Fruit fly (Drosophila melanogaster) whole organism, wandering third instar larva: Measurements from ENCODE around the gene Cyp1.
A peak's percentile ranks its signal among the peaks of the same experiment; 100 is the strongest.

Source experiments
- Abd-B ChIP-seq: fragments of >200 bp; optimal IDR thresholded peaks from 2 replicates; lab custom pipeline; 2017; ENCODE audit warnings: missing biosample characterization, missing genetic modification characterization
- CG32264 ChIP-seq: fragments of 200-800 bp; sonication (Bioruptor generic); optimal IDR thresholded peaks from 2 replicates; lab custom pipeline; 2016; ENCODE audit warnings: missing biosample characterization, missing genetic modification characterization
- CG9705 ChIP-seq: fragments of 200-800 bp; sonication (Bioruptor generic); optimal IDR thresholded peaks from 2 replicates; lab custom pipeline; 2018; ENCODE audit warnings: missing biosample characterization, mild to moderate bottlenecking, missing genetic modification characterization
- CrebA ChIP-seq: fragments of 200-800 bp; sonication (Bioruptor generic); optimal IDR thresholded peaks from 2 replicates; lab custom pipeline; 2016; ENCODE audit warnings: missing biosample characterization, mild to moderate bottlenecking, missing genetic modification characterization, borderline replicate concordance
- Dfd ChIP-seq: fragments of >200 bp; optimal IDR thresholded peaks from 2 replicates; lab custom pipeline; 2017; ENCODE audit warnings: missing biosample characterization, missing genetic modification characterization
- Dif ChIP-seq: fragments of 200-275, 200-300 bp; sonication (Bioruptor generic); optimal IDR thresholded peaks from 2 replicates; lab custom pipeline; 2018; ENCODE audit warnings: missing biosample characterization, missing genetic modification characterization; ENCODE audit not compliant: partially characterized antibody
- GATAd ChIP-seq: sonication (Bioruptor generic); optimal IDR thresholded peaks from 2 replicates; lab custom pipeline; 2016; ENCODE audit warnings: missing biosample characterization, missing genetic modification characterization
- HLH106 ChIP-seq: fragments of 200-800 bp; optimal IDR thresholded peaks from 3 replicates; lab custom pipeline; 2019; ENCODE audit warnings: missing biosample characterization, mild to moderate bottlenecking, missing genetic modification characterization, moderate library complexity
- Hnf4 ChIP-seq: fragments of 200-800 bp; sonication (Bioruptor generic); optimal IDR thresholded peaks from 2 replicates; lab custom pipeline; 2016; ENCODE audit warnings: missing biosample characterization, mild to moderate bottlenecking, missing genetic modification characterization
- Hr78 ChIP-seq: fragments of >200 bp; optimal IDR thresholded peaks from 2 replicates; lab custom pipeline; 2017; ENCODE audit warnings: missing biosample characterization, missing genetic modification characterization
- Hr83 ChIP-seq: fragments of 200-300 bp; sonication (Bioruptor generic); optimal IDR thresholded peaks from 2 replicates; lab custom pipeline; 2016; ENCODE audit warnings: missing biosample characterization, mild to moderate bottlenecking, missing genetic modification characterization, moderate library complexity; ENCODE audit not compliant: poor library complexity, severe bottlenecking
- Jra ChIP-seq: sonication (Bioruptor generic); optimal IDR thresholded peaks from 2 replicates; lab custom pipeline; 2016; ENCODE audit warnings: missing biosample characterization, missing genetic modification characterization
- Mio ChIP-seq: sonication (Bioruptor generic); optimal IDR thresholded peaks from 2 replicates; lab custom pipeline; 2016; ENCODE audit warnings: missing biosample characterization, missing genetic modification characterization
- Myc ChIP-seq: fragments of >200 bp; optimal IDR thresholded peaks from 2 replicates; lab custom pipeline; 2017
- N ChIP-seq: fragments of >200 bp; optimal IDR thresholded peaks from 2 replicates; lab custom pipeline; 2018; ENCODE audit warnings: missing biosample characterization, missing external identifiers, missing genetic modification characterization
- OdsH ChIP-seq: fragments of 200-800 bp; sonication (Bioruptor generic); optimal IDR thresholded peaks from 2 replicates; lab custom pipeline; 2016; ENCODE audit warnings: missing biosample characterization, mild to moderate bottlenecking, missing genetic modification characterization
- Rel ChIP-seq, 2 experiments: fragments of 200-800 bp; sonication (Bioruptor generic) in 1 of 2; optimal IDR thresholded peaks; 2 replicates in 1 of 2; 3 replicates in 1 of 2; lab custom pipeline; 2016 to 2019; ENCODE audit warnings: mild to moderate bottlenecking in 2 of 2, missing biosample characterization in 2 of 2, missing genetic modification characterization in 2 of 2, moderate library complexity in 1 of 2
- Sp1 ChIP-seq: fragments of 200-800 bp; sonication (Bioruptor generic); optimal IDR thresholded peaks from 3 replicates; lab custom pipeline; 2019; ENCODE audit warnings: missing biosample characterization, mild to moderate bottlenecking, missing genetic modification characterization, moderate library complexity
- Vsx2 ChIP-seq: fragments of 200-300, 225-300 bp; sonication (Bioruptor generic); optimal IDR thresholded peaks from 2 replicates; lab custom pipeline; 2018; ENCODE audit warnings: missing biosample characterization, missing genetic modification characterization; ENCODE audit not compliant: partially characterized antibody
- br ChIP-seq: fragments of 200-800 bp; sonication (Bioruptor generic); optimal IDR thresholded peaks from 2 replicates; lab custom pipeline; 2016; ENCODE audit warnings: missing biosample characterization, missing genetic modification characterization
- brk ChIP-seq: fragments of 200-800 bp; sonication (Bioruptor generic); optimal IDR thresholded peaks from 2 replicates; lab custom pipeline; 2016; ENCODE audit warnings: missing biosample characterization, mild to moderate bottlenecking, missing genetic modification characterization
- dl ChIP-seq, 2 experiments: fragments of 175-275, 200-275 bp in 1 of 2; fragments of 200-275 bp in 1 of 2; sonication (Bioruptor generic); optimal IDR thresholded peaks; lab custom pipeline; 2018; ENCODE audit warnings: mild to moderate bottlenecking in 2 of 2, missing biosample characterization in 2 of 2, missing genetic modification characterization in 2 of 2, moderate library complexity in 2 of 2; ENCODE audit not compliant: partially characterized antibody in 2 of 2, insufficient read depth in 1 of 2
- dmrt93B ChIP-seq: fragments of 200-800 bp; sonication (Bioruptor generic); optimal IDR thresholded peaks from 2 replicates; lab custom pipeline; 2018; ENCODE audit warnings: missing biosample characterization, mild to moderate bottlenecking, missing genetic modification characterization
- dsf ChIP-seq: sonication (Bioruptor generic); optimal IDR thresholded peaks from 2 replicates; lab custom pipeline; 2016; ENCODE audit warnings: missing biosample characterization, missing genetic modification characterization, borderline replicate concordance
- ey ChIP-seq: fragments of 200-800 bp; sonication (Bioruptor generic); optimal IDR thresholded peaks from 2 replicates; lab custom pipeline; 2016; ENCODE audit warnings: missing biosample characterization, missing genetic modification characterization
- foxo ChIP-seq, 2 experiments: fragments of 200-800 bp; sonication (Bioruptor generic); optimal IDR thresholded peaks; 2 replicates in 1 of 2; 3 replicates in 1 of 2; lab custom pipeline; 2016 to 2017; ENCODE audit warnings: missing biosample characterization in 2 of 2, missing genetic modification characterization in 2 of 2
- fru ChIP-seq: fragments of 200-800 bp; sonication (Bioruptor generic); optimal IDR thresholded peaks from 3 replicates; lab custom pipeline; 2016; ENCODE audit warnings: missing biosample characterization, mild to moderate bottlenecking, missing genetic modification characterization
- h ChIP-seq: fragments of 200-800 bp; sonication (Bioruptor generic); optimal IDR thresholded peaks from 3 replicates; lab custom pipeline; 2016; ENCODE audit warnings: missing biosample characterization, mild to moderate bottlenecking, missing genetic modification characterization
- jim ChIP-seq: fragments of 175-275, 200-325 bp; sonication (Bioruptor generic); optimal IDR thresholded peaks from 2 replicates; lab custom pipeline; 2016; ENCODE audit warnings: missing biosample characterization, mild to moderate bottlenecking, missing genetic modification characterization
- lola ChIP-seq: fragments of >200 bp; optimal IDR thresholded peaks from 2 replicates; lab custom pipeline; 2017; ENCODE audit warnings: missing biosample characterization, missing genetic modification characterization
- pan ChIP-seq: fragments of >200 bp; optimal IDR thresholded peaks from 2 replicates; lab custom pipeline; 2017
- psq ChIP-seq: fragments of 200-800 bp; sonication (Bioruptor generic); optimal IDR thresholded peaks from 3 replicates; lab custom pipeline; 2017; ENCODE audit warnings: missing biosample characterization, mild to moderate bottlenecking, missing genetic modification characterization, moderate library complexity
- rgr ChIP-seq: fragments of 200-800 bp; sonication (Bioruptor generic); optimal IDR thresholded peaks from 3 replicates; lab custom pipeline; 2016; ENCODE audit warnings: missing biosample characterization, mild to moderate bottlenecking, missing genetic modification characterization
- sage ChIP-seq: fragments of 200-800 bp; sonication (Bioruptor generic); optimal IDR thresholded peaks from 2 replicates; lab custom pipeline; 2016; ENCODE audit warnings: missing biosample characterization, mild to moderate bottlenecking, missing genetic modification characterization
- sv ChIP-seq: fragments of 200-800 bp; sonication (Bioruptor generic); optimal IDR thresholded peaks from 3 replicates; lab custom pipeline; 2016; ENCODE audit warnings: missing biosample characterization, missing genetic modification characterization
- tai ChIP-seq: sonication (Bioruptor generic); optimal IDR thresholded peaks from 2 replicates; lab custom pipeline; 2016; ENCODE audit warnings: missing biosample characterization, missing genetic modification characterization
- usp ChIP-seq: fragments of >200 bp; optimal IDR thresholded peaks from 2 replicates; lab custom pipeline; 2017; ENCODE audit warnings: missing biosample characterization, missing genetic modification characterization
- woc ChIP-seq: sonication (Bioruptor generic); optimal IDR thresholded peaks from 2 replicates; lab custom pipeline; 2016; ENCODE audit warnings: missing biosample characterization, mild to moderate bottlenecking, missing genetic modification characterization

Cyp1 gene

dm6 chrX:16333434-16334141 is 13.4 kb upstream of the Cyp1 start, which contains the start of the genes CG9921 and Dsp1:
CG9921 (minus strand) TSS chrX:16333600.
Dsp1 (plus strand) TSS chrX:16333612.
- TF ChIP-seq dl (GFP tag; optimal IDR thresholded peaks at IDR 0.05; lab: Kevin White, UChicago; ENCODE audit: insufficient read depth in 1 of 2, partially characterized antibody in 2 of 2) = peak; percentile 76 to 83
- TF ChIP-seq N (GFP tag; lab: Kevin White, UChicago) = peak; percentile 62
- peak; percentile 57 for TF ChIP-seq Rel (GFP tag; optimal IDR thresholded peaks at IDR 0.05; lab: Kevin White, UChicago)
- TF ChIP-seq Rel (tag; optimal IDR thresholded peaks at IDR 0.05; lab: Kevin White, UChicago) = peak; percentile 43
- no peak for TF ChIP-seq ey (GFP tag; lab: Kevin White, UChicago)
- peak; percentile 13 for TF ChIP-seq Hnf4 (GFP tag; lab: Kevin White, UChicago)
- no peak for TF ChIP-seq h (GFP tag; lab: Kevin White, UChicago)
- peak; percentile 61 for TF ChIP-seq Hr83 (GFP tag; lab: Kevin White, UChicago)
- TF ChIP-seq Dif (GFP tag; lab: Kevin White, UChicago) = peak; percentile 90
- no peak for TF ChIP-seq Dfd (GFP tag; lab: Kevin White, UChicago)
- TF ChIP-seq Jra (GFP tag; lab: Kevin White, UChicago) = peak; percentile 0
- TF ChIP-seq fru = peak; percentile 2
- peak; percentile 22 for TF ChIP-seq sage
- peak; percentile 63 for TF ChIP-seq Vsx2 (GFP tag; lab: Kevin White, UChicago)

dm6 chrX:16332615-16333288 is 12.6 kb upstream of the Cyp1 start:
- peak; percentile 96 for TF ChIP-seq CG9705 (GFP tag; lab: Kevin White, UChicago)
- TF ChIP-seq Vsx2 (GFP tag; lab: Kevin White, UChicago) = no peak
- TF ChIP-seq Sp1 (GFP tag; lab: Kevin White, UChicago) = peak; percentile 99
- no peak for TF ChIP-seq Hr78
- no peak for TF ChIP-seq CrebA
- TF ChIP-seq br (GFP tag; lab: Kevin White, UChicago) = peak; percentile 95
- peak; percentile 92 for TF ChIP-seq sv (GFP tag; lab: Kevin White, UChicago)
- TF ChIP-seq Abd-B (GFP tag; lab: Kevin White, UChicago) = no peak
- TF ChIP-seq psq (GFP tag; lab: Kevin White, UChicago) = peak; percentile 90
- peak; percentile 75 for TF ChIP-seq Rel (GFP tag; optimal IDR thresholded peaks at IDR 0.05; lab: Kevin White, UChicago)
- peak; percentile 79 for TF ChIP-seq Rel (tag; optimal IDR thresholded peaks at IDR 0.05; lab: Kevin White, UChicago)
- TF ChIP-seq woc = peak; percentile 91
- peak; percentile 95 for TF ChIP-seq rgr (GFP tag; lab: Kevin White, UChicago)
- no peak for TF ChIP-seq jim (GFP tag; lab: Kevin White, UChicago)
- peak; percentile 86 for TF ChIP-seq sage
- no peak for TF ChIP-seq N (GFP tag; lab: Kevin White, UChicago)
- peak; percentile 96 for TF ChIP-seq ey (GFP tag; lab: Kevin White, UChicago)
- peak; percentile 69 to 75 for TF ChIP-seq dl (GFP tag; optimal IDR thresholded peaks at IDR 0.05; lab: Kevin White, UChicago; ENCODE audit: insufficient read depth in 1 of 2, partially characterized antibody in 2 of 2)
- no peak for TF ChIP-seq pan
- peak; percentile 81 for TF ChIP-seq Dif (GFP tag; lab: Kevin White, UChicago)
- peak; percentile 96 for TF ChIP-seq dmrt93B (GFP tag; lab: Kevin White, UChicago)
- peak; percentile 87 for TF ChIP-seq CG32264 (GFP tag; lab: Kevin White, UChicago)
- TF ChIP-seq Hr83 (GFP tag; lab: Kevin White, UChicago) = no peak
- peak; percentile 97 for TF ChIP-seq fru
- no peak for TF ChIP-seq GATAd
- TF ChIP-seq brk (GFP tag; lab: Kevin White, UChicago) = peak; percentile 67
- TF ChIP-seq Myc (lab: Kevin White, UChicago) = no peak
- TF ChIP-seq Hnf4 (GFP tag; lab: Kevin White, UChicago) = peak; percentile 77
- TF ChIP-seq lola (GFP tag; lab: Kevin White, UChicago) = no peak
- peak; percentile 54 for TF ChIP-seq dsf (GFP tag; lab: Kevin White, UChicago)
- peak; percentile 49 to 95 for TF ChIP-seq foxo (GFP tag; optimal IDR thresholded peaks at IDR 0.05; lab: Kevin White, UChicago)
- no peak for TF ChIP-seq Dfd (GFP tag; lab: Kevin White, UChicago)
- TF ChIP-seq tai (GFP tag; lab: Kevin White, UChicago) = no peak
- peak; percentile 95 for TF ChIP-seq h (GFP tag; lab: Kevin White, UChicago)
- TF ChIP-seq Mio = peak; percentile 60
- TF ChIP-seq OdsH (GFP tag; lab: Kevin White, UChicago) = peak; percentile 92
- no peak for TF ChIP-seq usp (GFP tag; lab: Kevin White, UChicago)
- peak; percentile 97 for TF ChIP-seq HLH106
- peak; percentile 84 for TF ChIP-seq Jra (GFP tag; lab: Kevin White, UChicago)
